Worm (Caenorhabditis elegans) whole organism, young adult: ENCODE results near the gene C36A4.4.

Experiments used
- ZK185.1 ChIP-seq: sonication (generic microtip); optimal IDR thresholded peaks from 2 replicates; lab custom pipeline; 2016; ENCODE audit warnings: mild to moderate bottlenecking, missing genetic modification characterization, missing compliant biosample characterization; ENCODE audit not compliant: poor library complexity, severe bottlenecking
- let-526 ChIP-seq: fragments of 200-800 bp; sonication (Bioruptor generic); IDR thresholded peaks from 2 replicates; pipeline ENCODE4 v1.3.6; 2022; ENCODE audit warnings: missing genetic modification reagents, missing genetic modification characterization, missing compliant biosample characterization
- madf-6 ChIP-seq: fragments of 200-800 bp; sonication (Bioruptor generic); IDR thresholded peaks from 2 replicates; pipeline ENCODE4 v1.3.6; 2022; ENCODE audit warnings: missing genetic modification reagents, missing genetic modification characterization, missing compliant biosample characterization
- mel-28 ChIP-seq: sonication (generic microtip); optimal IDR thresholded peaks from 2 replicates; lab custom pipeline; 2016; ENCODE audit warnings: borderline replicate concordance, mild to moderate bottlenecking, missing genetic modification characterization, missing compliant biosample characterization
- sea-2 ChIP-seq: fragments of 200-800 bp; sonication (Bioruptor generic); IDR thresholded peaks from 2 replicates; pipeline ENCODE4 v1.3.6; 2022; ENCODE audit warnings: missing genetic modification characterization, missing compliant biosample characterization
- snpc-1.3 ChIP-seq: sonication (generic microtip); optimal IDR thresholded peaks from 2 replicates; lab custom pipeline; 2017; ENCODE audit warnings: missing genetic modification characterization, mild to moderate bottlenecking, missing compliant biosample characterization, antibody characterized with exemption, moderate library complexity, missing genotype, missing genetic modification reagents; ENCODE audit not compliant: insufficient read depth
- snpc-4 ChIP-seq, 5 experiments: fragments of 150-350 bp in 1 of 5; sonication (generic microtip) in 4 of 5; optimal IDR thresholded peaks; 2 replicates each; lab custom pipeline; 2014 to 2018; ENCODE audit warnings: missing genetic modification characterization in 5 of 5, missing biosample characterization in 3 of 5, antibody characterized with exemption in 2 of 5, mild to moderate bottlenecking in 2 of 5, missing compliant biosample characterization in 2 of 5, missing genotype in 2 of 5, moderate library complexity in 2 of 5, missing genetic modification reagents in 1 of 5

DNA sequence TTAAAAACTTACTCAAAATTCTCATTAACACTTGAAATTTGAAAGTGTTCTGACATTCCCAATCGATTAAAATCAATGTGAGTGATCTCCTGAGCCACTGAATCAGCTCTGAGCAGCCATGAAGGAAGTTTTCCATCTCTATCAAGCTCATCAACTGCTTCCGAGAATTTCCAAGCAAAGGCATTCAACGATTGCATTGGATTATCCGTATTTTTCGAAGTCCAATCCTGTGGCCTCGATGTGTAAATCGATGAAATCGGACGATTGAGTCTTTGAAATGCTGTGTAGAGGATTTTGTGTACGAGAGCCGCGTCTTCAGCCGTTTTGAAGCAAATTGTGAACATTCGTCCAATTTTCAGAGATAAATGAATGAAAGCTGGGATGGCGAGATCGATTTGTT, 47.5 kb downstream of the C36A4.4 start:
- TF ChIP-seq sea-2 (no peak), madf-6 (GFP tag; lab: Robert Waterston, UW) (0 out of 2 replicates have a peak, but pooled peaks have one; percentile 27), let-526 (no peak), ZK185.1 (tag; lab: Kevin White, UChicago) (no peak), snpc-4 (GFP tag; optimal IDR thresholded peaks at IDR 0.05; lab: Kevin White, UChicago) (no peak), snpc-4 (tag; optimal IDR thresholded peaks at IDR 0.05; lab: Kevin White, UChicago) (no peak), snpc-1.3 (tag; lab: Kevin White, UChicago) (no peak), mel-28 (no peak)
